Worm (Caenorhabditis elegans) whole organism, L4 larva: ENCODE measurements around the gene Y22D7AR.14.

Experiments
- D1046.2 ChIP-seq: fragments of 200-800 bp; sonication (Bioruptor generic); IDR thresholded peaks from 2 replicates; pipeline ENCODE4 v1.3.6; 2022; ENCODE audit warnings: missing genetic modification characterization, missing compliant biosample characterization
- F44E2.7 ChIP-seq: fragments of 200-800 bp; sonication (Bioruptor generic); IDR thresholded peaks from 2 replicates; pipeline ENCODE4 v2.1.2; 2022; ENCODE audit warnings: missing genetic modification characterization, missing compliant biosample characterization
- Y5F2A.4 ChIP-seq: fragments of 200-800 bp; sonication (Bioruptor generic); optimal IDR thresholded peaks from 2 replicates; lab custom pipeline; 2018; ENCODE audit warnings: mild to moderate bottlenecking, missing genetic modification characterization, missing compliant biosample characterization
- Y75B8A.6 ChIP-seq: fragments of 200-800 bp; sonication (Bioruptor generic); IDR thresholded peaks from 2 replicates; pipeline ENCODE4 v1.3.6; 2022; ENCODE audit warnings: missing genetic modification reagents, missing genetic modification characterization, missing compliant biosample characterization
- arid-1 ChIP-seq: fragments of 200-800 bp; sonication (Bioruptor generic); conservative IDR thresholded peaks from 2 replicates; pipeline ENCODE4 v1.3.6; 2022; ENCODE audit warnings: missing genetic modification reagents, missing genetic modification characterization, missing compliant biosample characterization
- attf-4 ChIP-seq: sonication (generic microtip); optimal IDR thresholded peaks from 3 replicates; lab custom pipeline; 2017; ENCODE audit warnings: missing biosample characterization, missing genetic modification characterization
- ceh-32 ChIP-seq: sonication (generic microtip); optimal IDR thresholded peaks from 2 replicates; lab custom pipeline; 2016; ENCODE audit warnings: mild to moderate bottlenecking, missing genetic modification characterization, missing compliant biosample characterization; ENCODE audit not compliant: poor library complexity
- ceh-44 ChIP-seq: fragments of 200-800 bp; sonication (Bioruptor generic); IDR thresholded peaks from 2 replicates; pipeline ENCODE4 v1.3.6; 2022; ENCODE audit warnings: missing genetic modification reagents, missing genetic modification characterization, missing compliant biosample characterization
- ceh-82 ChIP-seq: sonication (generic microtip); optimal IDR thresholded peaks from 2 replicates; lab custom pipeline; 2017; ENCODE audit warnings: missing biosample characterization, missing genetic modification characterization
- ces-1 ChIP-seq: fragments of 150-350 bp; sonication (generic microtip); optimal IDR thresholded peaks from 4 replicates; lab custom pipeline; 2014; ENCODE audit warnings: missing biosample characterization, missing genetic modification reagents, missing genetic modification characterization
- cey-2 ChIP-seq: sonication (generic microtip); optimal IDR thresholded peaks from 3 replicates; lab custom pipeline; 2017; ENCODE audit warnings: missing genetic modification characterization, mild to moderate bottlenecking, missing compliant biosample characterization, antibody characterized with exemption, borderline replicate concordance; ENCODE audit not compliant: insufficient read depth
- daf-16 ChIP-seq, 3 experiments: sonication (generic microtip); optimal IDR thresholded peaks; 2 replicates each; lab custom pipeline; 2016 to 2017; ENCODE audit warnings: missing genetic modification characterization in 3 of 3, missing genetic modification reagents in 3 of 3, mild to moderate bottlenecking in 2 of 3, missing compliant biosample characterization in 2 of 3, missing biosample characterization in 1 of 3, moderate library complexity in 1 of 3
- dmd-6 ChIP-seq: fragments of 200-800 bp; sonication (Bioruptor generic); IDR thresholded peaks from 2 replicates; pipeline ENCODE4 v1.3.6; 2022; ENCODE audit warnings: missing genetic modification reagents, missing genetic modification characterization, missing compliant biosample characterization
- dmd-9 ChIP-seq: fragments of 200-800 bp; sonication (Bioruptor generic); IDR thresholded peaks from 2 replicates; pipeline ENCODE4 v1.3.6; 2022; ENCODE audit warnings: missing genetic modification reagents, missing genetic modification characterization, missing compliant biosample characterization
- dve-1 ChIP-seq: sonication (generic microtip); optimal IDR thresholded peaks from 2 replicates; lab custom pipeline; 2017; ENCODE audit warnings: antibody characterized with exemption, mild to moderate bottlenecking, missing genetic modification characterization, missing compliant biosample characterization; ENCODE audit not compliant: insufficient read depth
- egl-27 ChIP-seq: sonication (generic microtip); optimal IDR thresholded peaks from 3 replicates; lab custom pipeline; 2017; ENCODE audit warnings: missing biosample characterization, missing genetic modification reagents, missing genetic modification characterization
- fkh-10 ChIP-seq: fragments of 150-350 bp; optimal IDR thresholded peaks from 2 replicates; lab custom pipeline; 2014; ENCODE audit warnings: missing biosample characterization, missing genetic modification reagents, missing genetic modification characterization
- hlh-11 ChIP-seq: fragments of 200-800 bp; sonication (Bioruptor generic); optimal IDR thresholded peaks from 2 replicates; lab custom pipeline; 2018; ENCODE audit warnings: mild to moderate bottlenecking, missing genetic modification characterization, missing compliant biosample characterization
- jun-1 ChIP-seq: fragments of 150-350 bp; optimal IDR thresholded peaks from 2 replicates; lab custom pipeline; 2014; ENCODE audit warnings: missing biosample characterization, missing genetic modification reagents, missing genetic modification characterization
- lim-7 ChIP-seq: fragments of 200-800 bp; sonication (Bioruptor generic); IDR thresholded peaks from 2 replicates; pipeline ENCODE4 v1.3.6; 2022; ENCODE audit warnings: missing genetic modification characterization, missing compliant biosample characterization
- lin-13 ChIP-seq: fragments of 150-350 bp; optimal IDR thresholded peaks from 2 replicates; lab custom pipeline; 2014; ENCODE audit warnings: missing biosample characterization, missing genetic modification reagents, missing genetic modification characterization
- lin-15B ChIP-seq: fragments of 150-350 bp; sonication (generic microtip); optimal IDR thresholded peaks from 3 replicates; lab custom pipeline; 2014; ENCODE audit warnings: missing biosample characterization, missing genetic modification characterization
- lir-3 ChIP-seq: sonication (generic microtip); optimal IDR thresholded peaks from 2 replicates; lab custom pipeline; 2016; ENCODE audit warnings: mild to moderate bottlenecking, missing genetic modification characterization, missing compliant biosample characterization
- mdl-1 ChIP-seq, 2 experiments: fragments of 150-350 bp in 1 of 2; sonication (generic microtip) in 1 of 2; optimal IDR thresholded peaks; 2 replicates each; lab custom pipeline; 2014 to 2017; ENCODE audit warnings: missing biosample characterization in 2 of 2, missing genetic modification characterization in 2 of 2
- mep-1 ChIP-seq: fragments of 150-350 bp; sonication (generic microtip); optimal IDR thresholded peaks from 3 replicates; lab custom pipeline; 2014; ENCODE audit warnings: missing biosample characterization, missing genetic modification characterization
- mes-2 ChIP-seq: sonication (generic microtip); optimal IDR thresholded peaks from 2 replicates; lab custom pipeline; 2016; ENCODE audit warnings: missing genotype, mild to moderate bottlenecking, missing genetic modification characterization, missing compliant biosample characterization; ENCODE audit not compliant: poor library complexity, severe bottlenecking
- nhr-11 ChIP-seq: fragments of 150-350 bp; optimal IDR thresholded peaks from 2 replicates; lab custom pipeline; 2014; ENCODE audit warnings: missing biosample characterization, missing genetic modification characterization
- nhr-111 ChIP-seq: fragments of 200-800 bp; sonication (Bioruptor generic); optimal IDR thresholded peaks from 2 replicates; lab custom pipeline; 2018; ENCODE audit warnings: mild to moderate bottlenecking, missing genetic modification characterization, missing compliant biosample characterization
- nhr-237 ChIP-seq: sonication (generic microtip); optimal IDR thresholded peaks from 2 replicates; lab custom pipeline; 2017; ENCODE audit warnings: missing biosample characterization, missing genetic modification characterization
- nhr-28 ChIP-seq: fragments of 150-350 bp; optimal IDR thresholded peaks from 2 replicates; lab custom pipeline; 2014; ENCODE audit warnings: missing biosample characterization, missing genetic modification characterization
- nhr-41 ChIP-seq: fragments of 200-800 bp; sonication (Bioruptor generic); IDR thresholded peaks from 2 replicates; pipeline ENCODE4 v1.3.6; 2022; ENCODE audit warnings: missing genetic modification reagents, missing genetic modification characterization, missing compliant biosample characterization
- nhr-48 ChIP-seq: sonication (generic microtip); optimal IDR thresholded peaks from 2 replicates; lab custom pipeline; 2016; ENCODE audit warnings: mild to moderate bottlenecking, missing genetic modification characterization, missing compliant biosample characterization
- nhr-6 ChIP-seq: fragments of 150-350 bp; optimal IDR thresholded peaks from 2 replicates; lab custom pipeline; 2014; ENCODE audit warnings: missing biosample characterization, missing genetic modification characterization
- nhr-76 ChIP-seq: fragments of 150-350 bp; optimal IDR thresholded peaks from 2 replicates; lab custom pipeline; 2014; ENCODE audit warnings: missing biosample characterization, missing genetic modification characterization
- pqm-1 ChIP-seq: sonication (generic microtip); optimal IDR thresholded peaks from 2 replicates; lab custom pipeline; 2017; ENCODE audit warnings: missing biosample characterization, missing genetic modification characterization
- saeg-2 ChIP-seq: fragments of 200-800 bp; sonication (Bioruptor generic); IDR thresholded peaks from 2 replicates; pipeline ENCODE4 v1.3.6; 2022; ENCODE audit warnings: missing genetic modification reagents, missing genetic modification characterization, missing compliant biosample characterization
- tag-97 ChIP-seq: fragments of 200-800 bp; sonication (Bioruptor generic); IDR thresholded peaks from 2 replicates; pipeline ENCODE4 v1.3.6; 2022; ENCODE audit warnings: missing genetic modification characterization, missing compliant biosample characterization
- tra-1 ChIP-seq: fragments of 200-800 bp; sonication (Bioruptor generic); IDR thresholded peaks from 2 replicates; pipeline ENCODE4 v1.3.6; 2022; ENCODE audit warnings: missing genetic modification reagents, missing genetic modification characterization, missing compliant biosample characterization
- unc-130 ChIP-seq: sonication (generic microtip); optimal IDR thresholded peaks from 2 replicates; lab custom pipeline; 2016; ENCODE audit warnings: missing genetic modification reagents, missing genetic modification characterization, missing compliant biosample characterization
- zip-2 ChIP-seq: fragments of 150-350 bp; optimal IDR thresholded peaks from 2 replicates; lab custom pipeline; 2014; ENCODE audit warnings: missing biosample characterization, missing genetic modification characterization

Y22D7AR.14 gene

ce11 chrIII:1704020-1704419, 14.2 kb upstream of the Y22D7AR.14 start:
- TF ChIP-seq D1046.2 (GFP tag; lab: Robert Waterston, UW) (0 out of 2 replicates have a peak, but pooled peaks have one; percentile 42), lin-13 (no peak)

DNA sequence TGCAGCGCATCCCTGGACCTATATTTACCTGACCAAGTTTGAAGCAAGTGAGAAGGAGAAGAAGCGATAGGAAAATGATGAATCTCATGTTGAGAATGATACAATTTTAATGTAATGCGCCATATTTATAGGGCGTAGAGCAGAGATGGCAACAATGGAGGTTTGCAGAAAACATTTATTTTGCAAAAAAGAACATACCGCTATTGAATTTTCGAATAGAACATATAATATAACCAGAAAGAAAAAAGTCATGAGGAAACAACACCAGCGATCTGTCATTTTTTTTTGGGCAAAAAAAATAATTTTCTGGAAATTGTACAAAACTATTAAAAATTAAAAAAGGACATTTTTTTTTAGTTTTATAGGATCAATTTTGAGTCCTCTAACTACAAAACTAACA, 12.5 kb upstream of the Y22D7AR.14 start, which contains the start of gene spex-3:
TSS of gene spex-3 (minus strand) at position 101 of the 400 bp plus-strand sequence.
- TF ChIP-seq ceh-82 (tag; lab: Kevin White, UChicago): no peak
- no peak for TF ChIP-seq mes-2 (tag; lab: Kevin White, UChicago)
- TF ChIP-seq tag-97: no peak
- no peak for TF ChIP-seq nhr-111 (GFP tag; lab: Kevin White, UChicago)
- no peak for TF ChIP-seq nhr-237 (tag; lab: Kevin White, UChicago)
- TF ChIP-seq nhr-48 (tag; lab: Kevin White, UChicago): no peak

DNA sequence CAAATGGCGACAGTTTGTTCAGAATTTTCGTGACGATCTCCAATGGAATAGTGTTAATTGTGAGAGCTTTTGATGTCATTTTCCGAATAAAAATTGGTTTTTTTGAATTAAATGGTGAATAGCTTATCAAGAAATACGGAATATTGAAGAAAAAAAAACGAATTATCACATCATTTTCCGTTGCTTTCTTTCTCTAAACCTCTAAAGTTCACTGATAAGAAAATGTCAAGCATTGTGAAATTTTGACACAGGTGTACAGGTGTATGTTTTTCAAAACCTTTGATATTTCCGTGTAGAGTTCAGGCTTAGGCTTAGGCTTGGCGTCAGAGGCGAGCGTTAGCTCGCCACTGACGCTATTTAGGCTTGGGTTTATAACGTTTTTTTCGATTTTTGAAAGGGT, 9.0 kb upstream of the Y22D7AR.14 start, which contains the start of gene fbxa-74:
TSS of gene fbxa-74 (minus strand) at position 145 of the 400 bp plus-strand sequence.
- TF ChIP-seq cey-2 (no peak), pqm-1 (tag; lab: Kevin White, UChicago) (peak; percentile 87), dmd-6 (GFP tag; lab: Robert Waterston, UW) (peak; percentile 76), ceh-32 (no peak), zip-2 (tag; lab: Kevin White, UChicago) (no peak), dve-1 (tag; lab: Kevin White, UChicago) (peak; percentile 41), hlh-11 (tag; lab: Kevin White, UChicago) (peak; percentile 36), nhr-6 (peak; percentile 86), nhr-28 (tag; lab: Kevin White, UChicago) (peak; percentile 56)

DNA sequence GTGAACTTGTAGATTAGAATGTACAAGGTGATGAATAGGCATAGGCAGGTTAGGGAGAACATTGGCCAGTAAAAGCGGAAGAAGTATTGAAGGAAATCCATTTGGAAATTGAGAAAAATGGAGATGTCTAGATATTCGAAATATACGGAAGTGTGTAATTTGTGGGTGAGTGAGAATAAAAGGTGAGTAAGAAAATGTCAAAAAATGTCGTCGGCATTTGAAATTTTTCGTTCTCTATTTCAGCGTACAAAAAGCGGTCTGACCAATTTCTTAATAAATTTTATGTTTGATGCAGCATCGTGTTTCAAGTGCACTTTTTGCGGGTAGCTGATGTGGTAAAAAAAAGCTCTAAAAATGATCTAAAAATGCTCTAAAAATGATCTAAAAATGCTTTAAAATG, 5.2 kb upstream of the Y22D7AR.14 start, which contains the start of gene srd-64:
TSS of gene srd-64 (minus strand) at position 101 of the 400 bp plus-strand sequence.
- TF ChIP-seq nhr-11 (tag; lab: Kevin White, UChicago) (no peak), nhr-28 (tag; lab: Kevin White, UChicago) (no peak), nhr-41 (GFP tag; lab: Robert Waterston, UW) (no peak), D1046.2 (GFP tag; lab: Robert Waterston, UW) (no peak), Y75B8A.6 (GFP tag; lab: Robert Waterston, UW) (no peak), mep-1 (tag; lab: Kevin White, UChicago) (no peak), nhr-76 (tag; lab: Kevin White, UChicago) (no peak), lin-13 (no peak)

DNA sequence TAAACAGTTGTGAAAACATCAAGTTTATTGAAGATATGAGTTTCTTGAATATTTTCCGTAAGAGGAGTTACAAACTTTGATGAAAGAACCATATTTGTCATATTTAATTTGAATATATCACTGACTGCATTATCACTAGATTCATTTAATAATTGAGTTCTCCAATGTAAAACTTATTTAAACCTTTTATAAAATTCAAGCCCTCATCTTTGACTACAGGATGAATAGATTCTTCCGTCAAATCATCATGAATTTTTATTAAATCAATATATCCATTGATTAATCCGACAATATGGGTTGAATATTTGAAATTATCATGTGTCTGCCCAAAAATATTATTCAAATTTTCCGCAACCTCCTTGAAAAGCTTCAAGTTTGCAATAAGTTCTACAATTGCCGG, 1.8 kb downstream of the Y22D7AR.14 start, which contains the start of gene Y22D7AR.7:
TSS of gene Y22D7AR.7 (minus strand) at position 101 of the 400 bp plus-strand sequence.
- no peak for TF ChIP-seq ceh-44 (GFP tag; lab: Robert Waterston, UW)
- no peak for TF ChIP-seq F44E2.7 (GFP tag; lab: Robert Waterston, UW)
- TF ChIP-seq fkh-10 (GFP tag; lab: Kevin White, UChicago): no peak

- TF ChIP-seq jun-1 (tag; lab: Kevin White, UChicago) (no peak), mep-1 (tag; lab: Kevin White, UChicago) (no peak), tra-1 (GFP tag; lab: Robert Waterston, UW) (no peak), lim-7 (GFP tag; lab: Robert Waterston, UW) (no peak), egl-27 (no peak), F44E2.7 (GFP tag; lab: Robert Waterston, UW) (no peak), nhr-76 (tag; lab: Kevin White, UChicago) (no peak), mdl-1 (tag; optimal IDR thresholded peaks at IDR 0.05; lab: Kevin White, UChicago) (peak; percentile 61 to 86), daf-16 (GFP tag; optimal IDR thresholded peaks at IDR 0.05; lab: Kevin White, UChicago) (peak in 1 of 2 experiments; percentile 21), daf-16 (tag; optimal IDR thresholded peaks at IDR 0.05; lab: Kevin White, UChicago) (no peak), hlh-11 (tag; lab: Kevin White, UChicago) (peak; percentile 79), arid-1 (no peak), unc-130 (GFP tag; lab: Kevin White, UChicago) (no peak), ces-1 (GFP tag; lab: Kevin White, UChicago) (no peak), dve-1 (tag; lab: Kevin White, UChicago) (no peak), lin-15B (tag; lab: Kevin White, UChicago) (no peak), dmd-6 (GFP tag; lab: Robert Waterston, UW) (peak; percentile 49; the same call in 1 of the 2 replicates), Y5F2A.4 (GFP tag; lab: Kevin White, UChicago) (no peak), saeg-2 (GFP tag; lab: Robert Waterston, UW) (no peak), attf-4 (tag; lab: Kevin White, UChicago) (no peak), dmd-9 (GFP tag; lab: Robert Waterston, UW) (no peak), lir-3 (tag; lab: Kevin White, UChicago) (no peak)
These were observed 7.6 kb downstream of the Y22D7AR.14 start for ce11 chrIII:1682262-1682661.
